Fruit fly (Drosophila melanogaster) whole organism, embryonic: ENCODE data around the gene Prim1.

Experiments
- Bgb ChIP-seq: fragments of 200-800 bp; sonication (Bioruptor generic); IDR thresholded peaks from 2 replicates; pipeline ENCODE4 v1.3.6; 2022; ENCODE audit warnings: missing biosample characterization, missing genetic modification characterization; ENCODE audit not compliant: partially characterized antibody
- CG10147 ChIP-seq: fragments of 200-800 bp; sonication (Bioruptor generic); optimal IDR thresholded peaks from 2 replicates; lab custom pipeline; 2019; ENCODE audit warnings: missing biosample characterization, mild to moderate bottlenecking, missing genetic modification characterization, moderate library complexity
- CG10462 ChIP-seq: fragments of 200-800 bp; sonication (Bioruptor generic); optimal IDR thresholded peaks from 2 replicates; lab custom pipeline; 2016; ENCODE audit warnings: missing biosample characterization, missing genetic modification characterization
- CG10543 ChIP-seq: fragments of 200-800 bp; sonication (Bioruptor generic); optimal IDR thresholded peaks from 3 replicates; lab custom pipeline; 2017; ENCODE audit warnings: missing biosample characterization, mild to moderate bottlenecking, missing genetic modification characterization, moderate library complexity
- CG10959 ChIP-seq: fragments of 200-800 bp; sonication (Bioruptor generic); IDR thresholded peaks from 2 replicates; pipeline ENCODE4 v1.3.6; 2022; ENCODE audit warnings: missing biosample characterization, missing genetic modification characterization
- CG11695 ChIP-seq: fragments of 200-800 bp; sonication (Bioruptor generic); IDR thresholded peaks from 3 replicates; pipeline ENCODE4 v1.3.6; 2022; ENCODE audit warnings: missing biosample characterization, missing genetic modification characterization
- CG11696 ChIP-seq: fragments of 200-800 bp; sonication (Bioruptor generic); IDR thresholded peaks from 2 replicates; pipeline ENCODE4 v1.3.6; 2022; ENCODE audit warnings: missing biosample characterization, missing genetic modification characterization
- CG13296 ChIP-seq: fragments of 200-800 bp; sonication (Bioruptor generic); optimal IDR thresholded peaks from 3 replicates; lab custom pipeline; 2018; ENCODE audit warnings: missing biosample characterization, mild to moderate bottlenecking, missing genetic modification characterization
- CG13424 ChIP-seq: fragments of 200-800 bp; sonication (Bioruptor generic); optimal IDR thresholded peaks from 2 replicates; lab custom pipeline; 2019; ENCODE audit warnings: missing biosample characterization, mild to moderate bottlenecking, missing genetic modification characterization, moderate library complexity
- CG15601 ChIP-seq: fragments of 200-800 bp; sonication (Bioruptor generic); optimal IDR thresholded peaks from 3 replicates; lab custom pipeline; 2019; ENCODE audit warnings: missing biosample characterization, mild to moderate bottlenecking, missing genetic modification characterization, moderate library complexity
- CG1603 ChIP-seq: fragments of 200-800 bp; sonication (Bioruptor generic); optimal IDR thresholded peaks from 2 replicates; lab custom pipeline; 2019; ENCODE audit warnings: missing biosample characterization, mild to moderate bottlenecking, missing genetic modification characterization, moderate library complexity
- CG1647 ChIP-seq: fragments of 200-800 bp; sonication (Bioruptor generic); optimal IDR thresholded peaks from 3 replicates; lab custom pipeline; 2016; ENCODE audit warnings: missing biosample characterization, missing genetic modification characterization
- CG31388 ChIP-seq: fragments of 200-800 bp; sonication (Bioruptor generic); optimal IDR thresholded peaks from 2 replicates; lab custom pipeline; 2016; ENCODE audit warnings: missing biosample characterization, missing genetic modification characterization
- CG3281 ChIP-seq: fragments of 200-800 bp; sonication (Bioruptor generic); optimal IDR thresholded peaks from 3 replicates; lab custom pipeline; 2017; ENCODE audit warnings: missing biosample characterization, mild to moderate bottlenecking, missing genetic modification characterization
- CG6654 ChIP-seq: fragments of 200-800 bp; sonication (Bioruptor generic); optimal IDR thresholded peaks from 2 replicates; lab custom pipeline; 2017; ENCODE audit warnings: missing biosample characterization, mild to moderate bottlenecking, missing genetic modification characterization
- CG6689 ChIP-seq: fragments of 200-800 bp; sonication (Bioruptor generic); IDR thresholded peaks from 2 replicates; pipeline ENCODE4 v1.3.6; 2022; ENCODE audit warnings: missing biosample characterization, missing genetic modification characterization
- CG6765 ChIP-seq: fragments of 200-800 bp; sonication (Bioruptor generic); optimal IDR thresholded peaks from 3 replicates; lab custom pipeline; 2017; ENCODE audit warnings: missing biosample characterization, mild to moderate bottlenecking, missing genetic modification characterization
- CG7271 ChIP-seq: fragments of 200-800 bp; sonication (Bioruptor generic); optimal IDR thresholded peaks from 2 replicates; lab custom pipeline; 2018; ENCODE audit warnings: missing biosample characterization, mild to moderate bottlenecking, missing genetic modification characterization, moderate library complexity
- CG7987 ChIP-seq: fragments of 200-800 bp; sonication (Bioruptor generic); optimal IDR thresholded peaks from 2 replicates; lab custom pipeline; 2018; ENCODE audit warnings: missing biosample characterization, mild to moderate bottlenecking, missing genetic modification characterization, moderate library complexity
- CG8765 ChIP-seq: fragments of 200-800 bp; sonication (Bioruptor generic); IDR thresholded peaks from 2 replicates; pipeline ENCODE4 v1.3.6; 2022; ENCODE audit warnings: missing biosample characterization, missing genetic modification characterization
- CG8944 ChIP-seq: fragments of 200-800 bp; sonication (Bioruptor generic); optimal IDR thresholded peaks from 3 replicates; lab custom pipeline; 2016; ENCODE audit warnings: missing biosample characterization, missing genetic modification characterization
- CG9609 ChIP-seq: fragments of 200-800 bp; sonication (Bioruptor generic); optimal IDR thresholded peaks from 3 replicates; lab custom pipeline; 2016; ENCODE audit warnings: missing biosample characterization, missing genetic modification characterization
- Drgx ChIP-seq: fragments of 200-800 bp; sonication (Bioruptor generic); IDR thresholded peaks from 2 replicates; pipeline ENCODE4 v1.3.6; 2022; ENCODE audit warnings: missing biosample characterization, missing genetic modification characterization
- E2f1 ChIP-seq: fragments of 200-800 bp; sonication (Bioruptor generic); IDR thresholded peaks from 2 replicates; pipeline ENCODE4 v1.3.6; 2022; ENCODE audit warnings: missing biosample characterization, missing genetic modification characterization
- HmgZ ChIP-seq: fragments of 200-800 bp; sonication (Bioruptor generic); optimal IDR thresholded peaks from 2 replicates; lab custom pipeline; 2018; ENCODE audit warnings: missing biosample characterization, mild to moderate bottlenecking, missing genetic modification characterization
- Lhr ChIP-seq: fragments of 200-800 bp; sonication (Bioruptor generic); optimal IDR thresholded peaks from 3 replicates; lab custom pipeline; 2017; ENCODE audit warnings: mild to moderate bottlenecking, missing biosample characterization, missing genetic modification reagents, missing genetic modification characterization
- Lpt ChIP-seq: fragments of >200 bp; optimal IDR thresholded peaks from 2 replicates; lab custom pipeline; 2018; ENCODE audit warnings: missing biosample characterization, missing genetic modification characterization
- NC2α ChIP-seq: fragments of 200-800 bp; sonication (Bioruptor generic); optimal IDR thresholded peaks from 2 replicates; lab custom pipeline; 2016; ENCODE audit warnings: missing biosample characterization, missing genetic modification characterization
- Opbp ChIP-seq: fragments of 200-800 bp; sonication (Bioruptor generic); IDR thresholded peaks from 3 replicates; pipeline ENCODE4 v1.3.6; 2022; ENCODE audit warnings: missing biosample characterization, missing genetic modification characterization; ENCODE audit not compliant: partially characterized antibody
- Ravus ChIP-seq: fragments of 200-800 bp; sonication (Bioruptor generic); IDR thresholded peaks from 2 replicates; pipeline ENCODE4 v1.3.6; 2022; ENCODE audit warnings: missing biosample characterization, missing genetic modification characterization
- Usf ChIP-seq: fragments of 200-800 bp; sonication (Bioruptor generic); optimal IDR thresholded peaks from 2 replicates; lab custom pipeline; 2017; ENCODE audit warnings: missing genotype, missing biosample characterization, missing genetic modification characterization
- bigmax ChIP-seq: fragments of 200-800 bp; sonication (Bioruptor generic); optimal IDR thresholded peaks from 2 replicates; lab custom pipeline; 2018; ENCODE audit warnings: missing biosample characterization, mild to moderate bottlenecking, missing genetic modification characterization
- bowl ChIP-seq: fragments of 200-800 bp; sonication (Bioruptor generic); IDR thresholded peaks from 2 replicates; pipeline ENCODE4 v1.3.6; 2022; ENCODE audit warnings: missing biosample characterization, missing genetic modification characterization
- ci ChIP-seq: fragments of 200-800 bp; sonication (Bioruptor generic); IDR thresholded peaks from 3 replicates; pipeline ENCODE4 v1.3.6; 2022; ENCODE audit warnings: missing biosample characterization, missing genetic modification characterization
- dpn ChIP-seq, 2 experiments: fragments of 200-800 bp; sonication (Bioruptor generic); optimal IDR thresholded peaks; 3 replicates each; lab custom pipeline; 2016; ENCODE audit warnings: missing biosample characterization in 2 of 2, missing genetic modification characterization in 2 of 2
- insv ChIP-seq, 2 experiments: fragments of 200-800 bp; sonication (Bioruptor generic); optimal IDR thresholded peaks; 3 replicates each; lab custom pipeline; 2016 to 2018; ENCODE audit warnings: missing biosample characterization in 2 of 2, missing genetic modification characterization in 2 of 2
- kay ChIP-seq: fragments of 200-800 bp; sonication (Bioruptor generic); optimal IDR thresholded peaks from 2 replicates; lab custom pipeline; 2016; ENCODE audit warnings: missing biosample characterization, missing genetic modification characterization
- ken ChIP-seq: fragments of 200-800 bp; sonication (Bioruptor generic); IDR thresholded peaks from 3 replicates; pipeline ENCODE4 v1.3.6; 2022; ENCODE audit warnings: missing biosample characterization, missing genetic modification characterization
- maf-S ChIP-seq: fragments of 200-800 bp; sonication (Bioruptor generic); optimal IDR thresholded peaks from 2 replicates; lab custom pipeline; 2016; ENCODE audit warnings: missing biosample characterization, missing genetic modification characterization
- otp ChIP-seq: fragments of 200-800 bp; sonication (Bioruptor generic); IDR thresholded peaks from 3 replicates; pipeline ENCODE4, ENCODE4 v1.3.6; 2022; ENCODE audit warnings: missing biosample characterization, missing genetic modification characterization
- pb ChIP-seq: fragments of 200-800 bp; sonication (Bioruptor generic); optimal IDR thresholded peaks from 3 replicates; lab custom pipeline; 2016; ENCODE audit warnings: missing biosample characterization, missing genetic modification characterization
- pum ChIP-seq: fragments of 200-800 bp; sonication (Bioruptor generic); optimal IDR thresholded peaks from 2 replicates; lab custom pipeline; 2016; ENCODE audit warnings: missing biosample characterization, missing genetic modification characterization
- scrt ChIP-seq: fragments of 200-800 bp; sonication (Bioruptor generic); optimal IDR thresholded peaks from 2 replicates; lab custom pipeline; 2018; ENCODE audit warnings: missing biosample characterization, mild to moderate bottlenecking, missing genetic modification characterization, moderate library complexity
- sna ChIP-seq: fragments of 200-800 bp; sonication (Bioruptor generic); IDR thresholded peaks from 2 replicates; pipeline ENCODE4 v1.3.6; 2022; ENCODE audit warnings: missing biosample characterization, missing genetic modification characterization; ENCODE audit not compliant: partially characterized antibody
- sob ChIP-seq: fragments of 200-800 bp; sonication (Bioruptor generic); IDR thresholded peaks from 2 replicates; pipeline ENCODE4 v1.3.6; 2022; ENCODE audit warnings: missing biosample characterization, missing genetic modification characterization
- sqz ChIP-seq: fragments of 200-800 bp; sonication (Bioruptor generic); optimal IDR thresholded peaks from 3 replicates; lab custom pipeline; 2018; ENCODE audit warnings: missing biosample characterization, mild to moderate bottlenecking, missing genetic modification characterization
- stc ChIP-seq: fragments of 200-800 bp; sonication (Bioruptor generic); IDR thresholded peaks from 2 replicates; pipeline ENCODE4 v1.3.6; 2022; ENCODE audit warnings: missing biosample characterization, missing genetic modification characterization
- zf30C ChIP-seq: fragments of 200-800 bp; sonication (Bioruptor generic); optimal IDR thresholded peaks from 3 replicates; lab custom pipeline; 2018; ENCODE audit warnings: missing biosample characterization, mild to moderate bottlenecking, missing genetic modification characterization

Prim1 gene

dm6 chr3L:8340264-8341095 is at the start of gene Prim1, which contains the start of gene CG7083 (continued):
- TF ChIP-seq CG3281 (GFP tag; lab: Kevin White, UChicago) (peak; percentile 69), E2f1 (GFP tag; lab: Robert Waterston, UW) (peak; percentile 85), pb (peak; percentile 21), scrt (GFP tag; lab: Kevin White, UChicago) (peak; percentile 75), Lpt (GFP tag; lab: Kevin White, UChicago) (no peak), Ravus (no peak), zf30C (no peak), CG15601 (tag; lab: Kevin White, UChicago) (peak; percentile 34), ci (GFP tag; lab: Robert Waterston, UW) (peak; percentile 60; the same call in 2 of the 3 replicates), NC2α (GFP tag; lab: Kevin White, UChicago) (no peak), sna (no peak), Drgx (GFP tag; lab: Robert Waterston, UW) (0 out of 2 replicates have a peak, but pooled peaks have one; percentile 13), CG11695 (GFP tag; lab: Robert Waterston, UW) (0 out of 3 replicates have a peak, but pooled peaks have one; percentile 6), CG13424 (tag; lab: Kevin White, UChicago) (peak; percentile 61), Bgb (peak; percentile 29; the same call in 1 of the 2 replicates), maf-S (peak; percentile 39), HmgZ (peak; percentile 64), CG10543 (peak; percentile 76), ken (GFP tag; lab: Robert Waterston, UW) (0 out of 3 replicates have a peak, but pooled peaks have one; percentile 35), insv (GFP tag; optimal IDR thresholded peaks at IDR 0.05; lab: Kevin White, UChicago) (peak in 1 of 2 experiments; percentile 55), sob (0 out of 2 replicates have a peak, but pooled peaks have one; percentile 42), Opbp (GFP tag; lab: Robert Waterston, UW) (no peak), sqz (GFP tag; lab: Kevin White, UChicago) (no peak), CG11696 (GFP tag; lab: Robert Waterston, UW) (no peak), CG8765 (no peak), otp (GFP tag; lab: Robert Waterston, UW) (0 out of 3 replicates have a peak, but pooled peaks have one; percentile 9), Usf (GFP tag; lab: Kevin White, UChicago) (no peak), CG31388 (GFP tag; lab: Kevin White, UChicago) (peak; percentile 7), bigmax (GFP tag; lab: Kevin White, UChicago) (no peak), CG9609 (GFP tag; lab: Kevin White, UChicago) (peak; percentile 62), CG6689 (GFP tag; lab: Robert Waterston, UW) (peak; percentile 37; the same call in 1 of the 2 replicates), Lhr (GFP tag; lab: Kevin White, UChicago) (peak; percentile 26), CG10147 (GFP tag; lab: Kevin White, UChicago) (peak; percentile 34), CG7271 (tag; lab: Kevin White, UChicago) (peak; percentile 31), CG6765 (GFP tag; lab: Kevin White, UChicago) (peak; percentile 3), CG1647 (GFP tag; lab: Kevin White, UChicago) (peak; percentile 25), stc (peak; percentile 42; the same call in 1 of the 2 replicates), CG1603 (tag; lab: Kevin White, UChicago) (peak; percentile 87), dpn (GFP tag; optimal IDR thresholded peaks at IDR 0.05; lab: Kevin White, UChicago) (peak; percentile 43 to 52), CG10959 (GFP tag; lab: Robert Waterston, UW) (peak; percentile 32; the same call in 1 of the 2 replicates), CG6654 (no peak), CG13296 (GFP tag; lab: Kevin White, UChicago) (peak; percentile 53), CG7987 (GFP tag; lab: Kevin White, UChicago) (no peak), bowl (no peak), kay (GFP tag; lab: Kevin White, UChicago) (no peak), CG10462 (GFP tag; lab: Kevin White, UChicago) (peak; percentile 48), CG8944 (GFP tag; lab: Kevin White, UChicago) (peak; percentile 33), pum (peak; percentile 62)
